Fruit fly (Drosophila melanogaster) whole organism, embryonic: ENCODE results near the gene Gs2.

Source experiments
- Abd-B ChIP-seq: fragments of 200-800 bp; sonication (Bioruptor generic); optimal IDR thresholded peaks from 2 replicates; lab custom pipeline; 2018; ENCODE audit warnings: missing biosample characterization, mild to moderate bottlenecking, missing genetic modification characterization, moderate library complexity
- Adf1 ChIP-seq: fragments of 200-800 bp; sonication (Bioruptor generic); IDR thresholded peaks from 2 replicates; pipeline ENCODE4 v1.3.6; 2022; ENCODE audit warnings: missing biosample characterization, missing genetic modification characterization
- CG10209 ChIP-seq: fragments of 200-800 bp; sonication (Bioruptor generic); optimal IDR thresholded peaks from 3 replicates; lab custom pipeline; 2017; ENCODE audit warnings: missing biosample characterization, mild to moderate bottlenecking, missing genetic modification characterization, missing genetic modification reagents
- CG10979 ChIP-seq: fragments of 200-800 bp; sonication (Bioruptor generic); optimal IDR thresholded peaks from 2 replicates; lab custom pipeline; 2018; ENCODE audit warnings: missing biosample characterization, mild to moderate bottlenecking, missing genetic modification characterization, moderate library complexity
- CG11696 ChIP-seq: fragments of 200-800 bp; sonication (Bioruptor generic); IDR thresholded peaks from 2 replicates; pipeline ENCODE4 v1.3.6; 2022; ENCODE audit warnings: missing biosample characterization, missing genetic modification characterization
- CG12299 ChIP-seq: fragments of 200-800 bp; sonication (Bioruptor generic); optimal IDR thresholded peaks from 2 replicates; lab custom pipeline; 2018; ENCODE audit warnings: missing biosample characterization, mild to moderate bottlenecking, missing genetic modification characterization
- CG12391 ChIP-seq: fragments of 200-800 bp; sonication (Bioruptor generic); optimal IDR thresholded peaks from 3 replicates; lab custom pipeline; 2018; ENCODE audit warnings: missing biosample characterization, mild to moderate bottlenecking, missing genetic modification characterization, moderate library complexity
- CG13775 ChIP-seq: fragments of 200-800 bp; sonication (Bioruptor generic); optimal IDR thresholded peaks from 3 replicates; lab custom pipeline; 2017; ENCODE audit warnings: missing biosample characterization, mild to moderate bottlenecking, missing genetic modification characterization
- CG15269 ChIP-seq: fragments of 200-800 bp; sonication (Bioruptor generic); optimal IDR thresholded peaks from 2 replicates; lab custom pipeline; 2018; ENCODE audit warnings: missing biosample characterization, mild to moderate bottlenecking, missing genetic modification characterization, moderate library complexity
- CG16815 ChIP-seq: fragments of 200-800 bp; sonication (Bioruptor generic); optimal IDR thresholded peaks from 3 replicates; lab custom pipeline; 2017; ENCODE audit warnings: missing biosample characterization, mild to moderate bottlenecking, missing genetic modification characterization
- CG17385 ChIP-seq: fragments of 200-800 bp; sonication (Bioruptor generic); optimal IDR thresholded peaks from 3 replicates; lab custom pipeline; 2018; ENCODE audit warnings: missing biosample characterization, mild to moderate bottlenecking, missing genetic modification characterization
- CG1832 ChIP-seq: fragments of 200-800 bp; sonication (Bioruptor generic); optimal IDR thresholded peaks from 2 replicates; lab custom pipeline; 2017; ENCODE audit warnings: missing biosample characterization, mild to moderate bottlenecking, missing genetic modification characterization, inconsistent platforms
- CG3281 ChIP-seq: fragments of 200-800 bp; sonication (Bioruptor generic); optimal IDR thresholded peaks from 3 replicates; lab custom pipeline; 2017; ENCODE audit warnings: missing biosample characterization, mild to moderate bottlenecking, missing genetic modification characterization
- CG3407 ChIP-seq: fragments of 200-800 bp; sonication (Bioruptor generic); optimal IDR thresholded peaks from 2 replicates; lab custom pipeline; 2018; ENCODE audit warnings: missing biosample characterization, mild to moderate bottlenecking, missing genetic modification characterization
- CG4617 ChIP-seq: fragments of 200-800 bp; sonication (Bioruptor generic); optimal IDR thresholded peaks from 3 replicates; lab custom pipeline; 2016; ENCODE audit warnings: missing biosample characterization, missing genetic modification characterization, borderline replicate concordance
- CG6654 ChIP-seq: fragments of 200-800 bp; sonication (Bioruptor generic); optimal IDR thresholded peaks from 2 replicates; lab custom pipeline; 2017; ENCODE audit warnings: missing biosample characterization, mild to moderate bottlenecking, missing genetic modification characterization
- CG7271 ChIP-seq: fragments of 200-800 bp; sonication (Bioruptor generic); optimal IDR thresholded peaks from 2 replicates; lab custom pipeline; 2018; ENCODE audit warnings: missing biosample characterization, mild to moderate bottlenecking, missing genetic modification characterization, moderate library complexity
- Chrac-16 ChIP-seq: fragments of 200-800 bp; sonication (Bioruptor generic); optimal IDR thresholded peaks from 3 replicates; lab custom pipeline; 2016; ENCODE audit warnings: missing biosample characterization, missing genetic modification characterization
- Dref ChIP-seq: fragments of 200-800 bp; sonication (Bioruptor generic); IDR thresholded peaks from 2 replicates; pipeline ENCODE4 v1.3.6; 2022; ENCODE audit warnings: missing biosample characterization, missing genetic modification characterization
- Hr3 ChIP-seq: fragments of 200-800 bp; sonication (Bioruptor generic); optimal IDR thresholded peaks from 3 replicates; lab custom pipeline; 2016; ENCODE audit warnings: missing biosample characterization, missing genetic modification characterization
- MESR4 ChIP-seq: fragments of 200-800 bp; sonication (Bioruptor generic); optimal IDR thresholded peaks from 2 replicates; lab custom pipeline; 2018; ENCODE audit warnings: missing biosample characterization, mild to moderate bottlenecking, missing genetic modification characterization, moderate library complexity
- MTF-1 ChIP-seq: fragments of 200-800 bp; sonication (Bioruptor generic); optimal IDR thresholded peaks from 2 replicates; lab custom pipeline; 2018; ENCODE audit warnings: missing biosample characterization, mild to moderate bottlenecking, missing genetic modification characterization, borderline replicate concordance
- Spps ChIP-seq: fragments of 200-800 bp; sonication (Bioruptor generic); optimal IDR thresholded peaks from 2 replicates; lab custom pipeline; 2018; ENCODE audit warnings: missing biosample characterization, mild to moderate bottlenecking, missing genetic modification characterization
- Usf ChIP-seq: fragments of 200-800 bp; sonication (Bioruptor generic); optimal IDR thresholded peaks from 2 replicates; lab custom pipeline; 2017; ENCODE audit warnings: missing genotype, missing biosample characterization, missing genetic modification characterization
- Xrp1 ChIP-seq: fragments of 200-800 bp; sonication (Bioruptor generic); IDR thresholded peaks from 2 replicates; pipeline ENCODE4 v1.3.6; 2022; ENCODE audit warnings: missing biosample characterization, missing genetic modification characterization
- ara ChIP-seq: fragments of 200-800 bp; sonication (Bioruptor generic); IDR thresholded peaks from 2 replicates; pipeline ENCODE4 v1.3.6; 2022; ENCODE audit warnings: missing biosample characterization, missing genetic modification characterization
- bsh ChIP-seq, 2 experiments: fragments of 200-800 bp; sonication (Bioruptor generic); optimal IDR thresholded peaks; 2 replicates each; lab custom pipeline; 2017 to 2018; ENCODE audit warnings: mild to moderate bottlenecking in 2 of 2, missing biosample characterization in 2 of 2, missing genetic modification characterization in 2 of 2, moderate library complexity in 1 of 2
- cad ChIP-seq: fragments of >200 bp; optimal IDR thresholded peaks from 2 replicates; lab custom pipeline; 2017; ENCODE audit warnings: missing biosample characterization, missing genetic modification characterization
- cas ChIP-seq: fragments of 200-800 bp; sonication (Bioruptor generic); IDR thresholded peaks from 2 replicates; pipeline ENCODE4 v1.3.6; 2022; ENCODE audit warnings: missing biosample characterization, missing genetic modification characterization
- ci ChIP-seq: fragments of 200-800 bp; sonication (Bioruptor generic); IDR thresholded peaks from 3 replicates; pipeline ENCODE4 v1.3.6; 2022; ENCODE audit warnings: missing biosample characterization, missing genetic modification characterization
- crc ChIP-seq: fragments of 200-800 bp; sonication (Bioruptor generic); optimal IDR thresholded peaks from 2 replicates; lab custom pipeline; 2016; ENCODE audit warnings: missing biosample characterization, missing genetic modification characterization
- dimm ChIP-seq: fragments of 200-800 bp; sonication (Bioruptor generic); IDR thresholded peaks from 2 replicates; pipeline ENCODE4 v1.3.6; 2022; ENCODE audit warnings: missing biosample characterization, missing genetic modification characterization
- ewg ChIP-seq: fragments of 200-800 bp; sonication (Bioruptor generic); optimal IDR thresholded peaks from 3 replicates; lab custom pipeline; 2017; ENCODE audit warnings: mild to moderate bottlenecking, missing biosample characterization, missing genetic modification reagents, missing genetic modification characterization
- fd64A ChIP-seq: fragments of 200-800 bp; sonication (Bioruptor generic); optimal IDR thresholded peaks from 3 replicates; lab custom pipeline; 2018; ENCODE audit warnings: missing biosample characterization, mild to moderate bottlenecking, missing genetic modification characterization
- fd96Cb ChIP-seq: fragments of 200-800 bp; sonication (Bioruptor generic); optimal IDR thresholded peaks from 2 replicates; lab custom pipeline; 2018; ENCODE audit warnings: missing biosample characterization, mild to moderate bottlenecking, missing genetic modification characterization, moderate library complexity
- hkb ChIP-seq, 2 experiments: fragments of 200-800 bp in 1 of 2; fragments of >200 bp in 1 of 2; sonication (Bioruptor generic) in 1 of 2; IDR thresholded peaks in 1 of 2; optimal IDR thresholded peaks in 1 of 2; 2 replicates each; pipeline versions ENCODE4 v1.3.6 to Lab custom; 2017 to 2022; ENCODE audit warnings: missing biosample characterization in 1 of 2, missing genetic modification characterization in 1 of 2
- kah ChIP-seq: fragments of 200-800 bp; sonication (Bioruptor generic); optimal IDR thresholded peaks from 2 replicates; lab custom pipeline; 2018; ENCODE audit warnings: missing biosample characterization, mild to moderate bottlenecking, missing genetic modification characterization
- klu ChIP-seq: fragments of 200-800 bp; sonication (Bioruptor generic); IDR thresholded peaks from 2 replicates; pipeline ENCODE4 v1.3.6; 2022; ENCODE audit warnings: missing biosample characterization, missing genetic modification characterization
- lmd ChIP-seq: fragments of 200-800 bp; sonication (Bioruptor generic); IDR thresholded peaks from 2 replicates; pipeline ENCODE4 v1.3.6; 2022; ENCODE audit warnings: missing biosample characterization, missing genetic modification characterization
- lola ChIP-seq, 3 experiments: fragments of >200 bp in 2 of 3; fragments of 200-800 bp in 1 of 3; sonication (Bioruptor generic) in 1 of 3; optimal IDR thresholded peaks; 2 replicates each; lab custom pipeline; 2017 to 2019; ENCODE audit warnings: missing biosample characterization in 3 of 3, missing genetic modification characterization in 3 of 3, mild to moderate bottlenecking in 1 of 3, moderate library complexity in 1 of 3
- oc ChIP-seq: fragments of 200-800 bp; sonication (Bioruptor generic); optimal IDR thresholded peaks from 2 replicates; lab custom pipeline; 2018; ENCODE audit warnings: missing biosample characterization, mild to moderate bottlenecking, missing genetic modification characterization, moderate library complexity
- otp ChIP-seq: fragments of 200-800 bp; sonication (Bioruptor generic); IDR thresholded peaks from 3 replicates; pipeline ENCODE4, ENCODE4 v1.3.6; 2022; ENCODE audit warnings: missing biosample characterization, missing genetic modification characterization
- prd ChIP-seq, 3 experiments: fragments of >200 bp in 2 of 3; fragments of 200-800 bp in 1 of 3; sonication (Bioruptor generic) in 1 of 3; optimal IDR thresholded peaks in 2 of 3; IDR thresholded peaks in 1 of 3; 2 replicates in 2 of 3; 3 replicates in 1 of 3; pipeline versions ENCODE4 v1.3.6 to Lab custom; 2017 to 2022; ENCODE audit warnings: missing biosample characterization in 1 of 3, missing genetic modification characterization in 1 of 3
- ranshi ChIP-seq: fragments of 200-800 bp; sonication (Bioruptor generic); IDR thresholded peaks from 2 replicates; pipeline ENCODE4 v1.3.6; 2022; ENCODE audit warnings: missing biosample characterization, missing genetic modification characterization
- repo ChIP-seq: fragments of 200-800 bp; sonication (Bioruptor generic); optimal IDR thresholded peaks from 2 replicates; lab custom pipeline; 2016; ENCODE audit warnings: missing biosample characterization, missing genetic modification characterization
- salm ChIP-seq: fragments of 200-800 bp; sonication (Bioruptor generic); optimal IDR thresholded peaks from 2 replicates; lab custom pipeline; 2018; ENCODE audit warnings: missing biosample characterization, mild to moderate bottlenecking, missing genetic modification characterization
- sens ChIP-seq: fragments of 200-800 bp; sonication (Bioruptor generic); peaks from one replicate; lab custom pipeline; 2016; ENCODE audit warnings: missing biosample characterization, missing genetic modification characterization
- shn ChIP-seq: fragments of 200-800 bp; sonication (Bioruptor generic); optimal IDR thresholded peaks from 3 replicates; lab custom pipeline; 2016; ENCODE audit warnings: missing biosample characterization, missing genetic modification characterization
- zf30C ChIP-seq: fragments of 200-800 bp; sonication (Bioruptor generic); optimal IDR thresholded peaks from 3 replicates; lab custom pipeline; 2018; ENCODE audit warnings: missing biosample characterization, mild to moderate bottlenecking, missing genetic modification characterization

Gene Gs2

dm6 chrX:11451027-11451572, 28.5 kb downstream of the Gs2 start (continued):
- TF ChIP-seq oc (no peak), zf30C (GFP tag; lab: Kevin White, UChicago) (no peak), bsh (GFP tag; optimal IDR thresholded peaks at IDR 0.05; lab: Kevin White, UChicago) (peak in 1 of 2 experiments; percentile 2), lola (GFP tag; optimal IDR thresholded peaks at IDR 0.05; lab: Kevin White, UChicago) (no peak), CG12299 (tag; lab: Kevin White, UChicago) (no peak), CG10979 (no peak), prd (optimal IDR thresholded peaks at IDR 0.05; lab: Kevin White, UChicago) (no peak), prd (GFP tag; IDR thresholded peaks at IDR 0.05; lab: Robert Waterston, UW) (peak; percentile 75), crc (GFP tag; lab: Kevin White, UChicago) (no peak), dimm (GFP tag; lab: Robert Waterston, UW) (peak; percentile 39; the same call in 1 of the 2 replicates), ara (GFP tag; lab: Robert Waterston, UW) (no peak), MESR4 (GFP tag; lab: Kevin White, UChicago) (no peak), cad (GFP tag; lab: Kevin White, UChicago) (no peak), CG1832 (no peak), CG7271 (tag; lab: Kevin White, UChicago) (no peak), Abd-B (GFP tag; lab: Kevin White, UChicago) (no peak), CG13775 (GFP tag; lab: Kevin White, UChicago) (no peak), Dref (GFP tag; lab: Robert Waterston, UW) (no peak), salm (tag; lab: Kevin White, UChicago) (no peak), klu (GFP tag; lab: Robert Waterston, UW) (no peak), CG17385 (peak; percentile 26), CG16815 (GFP tag; lab: Kevin White, UChicago) (no peak), cas (GFP tag; lab: Robert Waterston, UW) (no peak), repo (GFP tag; lab: Kevin White, UChicago) (no peak), fd96Cb (tag; lab: Kevin White, UChicago) (peak; percentile 2), otp (GFP tag; lab: Robert Waterston, UW) (no peak), Adf1 (GFP tag; lab: Robert Waterston, UW) (no peak), CG12391 (peak; percentile 6), Hr3 (GFP tag; lab: Kevin White, UChicago) (no peak), MTF-1 (GFP tag; lab: Kevin White, UChicago) (no peak), CG11696 (no peak), CG6654 (GFP tag; lab: Kevin White, UChicago) (no peak), CG3281 (GFP tag; lab: Kevin White, UChicago) (peak; percentile 33), ci (GFP tag; lab: Robert Waterston, UW) (peak; percentile 66), Xrp1 (GFP tag; lab: Robert Waterston, UW) (0 out of 2 replicates have a peak, but pooled peaks have one; percentile 37), sens (GFP tag; lab: Kevin White, UChicago) (peak; percentile 85), ewg (GFP tag; lab: Kevin White, UChicago) (no peak), CG3407 (GFP tag; lab: Kevin White, UChicago) (no peak), CG4617 (GFP tag; lab: Kevin White, UChicago) (no peak), CG15269 (tag; lab: Kevin White, UChicago) (peak; percentile 64), lmd (GFP tag; lab: Robert Waterston, UW) (peak; percentile 69), Spps (no peak), hkb (optimal IDR thresholded peaks at IDR 0.05; lab: Kevin White, UChicago) (no peak), hkb (GFP tag; IDR thresholded peaks at IDR 0.05; lab: Robert Waterston, UW) (peak; percentile 54), kah (peak; percentile 32), CG10209 (GFP tag; lab: Kevin White, UChicago) (peak; percentile 12), ranshi (peak; percentile 54), fd64A (GFP tag; lab: Kevin White, UChicago) (no peak), Usf (GFP tag; lab: Kevin White, UChicago) (no peak), Chrac-16 (GFP tag; lab: Kevin White, UChicago) (peak; percentile 31), shn (GFP tag; lab: Kevin White, UChicago) (no peak)
